Fruit fly (Drosophila melanogaster): ENCODE data around the gene Elo68beta.
A peak's percentile ranks its signal among the peaks of the same experiment; 100 is the strongest.

DNA sequence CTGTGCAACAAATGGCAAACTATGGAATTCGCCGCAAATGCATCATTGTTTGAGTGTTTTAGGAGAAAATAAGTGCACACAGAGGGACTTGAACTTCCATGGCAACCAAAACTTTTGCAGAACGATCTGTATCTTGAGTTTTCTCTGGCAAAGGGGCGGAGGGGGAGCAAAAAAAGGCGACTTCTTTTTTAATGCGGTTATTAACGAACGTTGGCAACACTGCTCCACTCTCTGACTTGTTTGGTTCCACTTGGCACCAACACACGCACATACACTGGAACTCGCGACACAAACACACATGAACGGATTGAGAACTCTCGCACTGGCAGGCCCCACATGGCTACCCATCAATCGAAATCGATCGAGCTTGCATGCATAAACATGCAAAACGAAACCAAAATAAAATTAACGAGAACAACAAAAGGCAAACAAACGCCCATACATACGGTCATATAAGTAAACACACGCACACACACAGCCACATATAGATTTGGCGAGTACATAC is 17.9 kb upstream of the Elo68beta start:
- TF ChIP-seq CG13204 (GFP tag; optimal IDR thresholded peaks at IDR 0.05) (no peak), CG10348 (GFP tag; IDR thresholded peaks at IDR 0.05) (no peak), CG34367 (tag; optimal IDR thresholded peaks at IDR 0.05) (no peak), CG8159 (tag; optimal IDR thresholded peaks at IDR 0.05) (no peak), Pif1B (GFP tag; optimal IDR thresholded peaks at IDR 0.05) (no peak), Ets98B (GFP tag; IDR thresholded peaks at IDR 0.05) (peak; percentile 29; the same call in 1 of the 2 replicates), CG32121 (GFP tag; IDR thresholded peaks at IDR 0.05) (no peak), CG8301 (tag; optimal IDR thresholded peaks at IDR 0.05) (no peak), rn (GFP tag; IDR thresholded peaks at IDR 0.05) (peak; percentile 46), CG14655 (GFP tag; optimal IDR thresholded peaks at IDR 0.05) (no peak)
